Fruit fly (Drosophila melanogaster) whole organism, embryonic: Measurements from ENCODE around the gene CSN6.

Experiments
- Adf1 ChIP-seq: fragments of 200-800 bp; sonication (Bioruptor generic); IDR thresholded peaks from 2 replicates; pipeline ENCODE4 v1.3.6; 2022; ENCODE audit warnings: missing biosample characterization, missing genetic modification characterization
- CG10431 ChIP-seq: fragments of 200-800 bp; sonication (Bioruptor generic); optimal IDR thresholded peaks from 3 replicates; lab custom pipeline; 2018; ENCODE audit warnings: missing biosample characterization, mild to moderate bottlenecking, missing genetic modification characterization
- CG10979 ChIP-seq: fragments of 200-800 bp; sonication (Bioruptor generic); optimal IDR thresholded peaks from 2 replicates; lab custom pipeline; 2018; ENCODE audit warnings: missing biosample characterization, mild to moderate bottlenecking, missing genetic modification characterization, moderate library complexity
- CG11085 ChIP-seq: fragments of 200-800 bp; sonication (Bioruptor generic); IDR thresholded peaks from 2 replicates; pipeline ENCODE4 v1.3.6; 2022; ENCODE audit warnings: missing biosample characterization, missing genetic modification characterization
- CG14860 ChIP-seq: fragments of 200-800 bp; sonication (Bioruptor generic); IDR thresholded peaks from 3 replicates; pipeline ENCODE4 v1.3.6; 2022; ENCODE audit warnings: missing biosample characterization, missing genetic modification characterization; ENCODE audit not compliant: partially characterized antibody
- CG15601 ChIP-seq: fragments of 200-800 bp; sonication (Bioruptor generic); optimal IDR thresholded peaks from 3 replicates; lab custom pipeline; 2019; ENCODE audit warnings: missing biosample characterization, mild to moderate bottlenecking, missing genetic modification characterization, moderate library complexity
- CG17186 ChIP-seq: fragments of 200-800 bp; sonication (Bioruptor generic); optimal IDR thresholded peaks from 3 replicates; lab custom pipeline; 2017; ENCODE audit warnings: missing biosample characterization, missing genetic modification reagents, missing genetic modification characterization
- CG18764 ChIP-seq: fragments of 200-800 bp; sonication (Bioruptor generic); optimal IDR thresholded peaks from 3 replicates; lab custom pipeline; 2016; ENCODE audit warnings: missing biosample characterization, missing genetic modification characterization
- CG2116 ChIP-seq: fragments of 200-800 bp; sonication (Bioruptor generic); optimal IDR thresholded peaks from 3 replicates; lab custom pipeline; 2018; ENCODE audit warnings: missing biosample characterization, mild to moderate bottlenecking, missing genetic modification characterization
- CG31224 ChIP-seq: fragments of 200-800 bp; sonication (Bioruptor generic); IDR thresholded peaks from 2 replicates; pipeline ENCODE4 v1.3.6; 2022; ENCODE audit warnings: missing biosample characterization, missing genetic modification characterization
- CG6254 ChIP-seq: fragments of 200-800 bp; sonication (Bioruptor generic); optimal IDR thresholded peaks from 3 replicates; lab custom pipeline; 2017; ENCODE audit warnings: mild to moderate bottlenecking, missing biosample characterization, missing genetic modification reagents, missing genetic modification characterization
- CG6654 ChIP-seq: fragments of 200-800 bp; sonication (Bioruptor generic); optimal IDR thresholded peaks from 2 replicates; lab custom pipeline; 2017; ENCODE audit warnings: missing biosample characterization, mild to moderate bottlenecking, missing genetic modification characterization
- CG7963 ChIP-seq: fragments of 200-800 bp; sonication (Bioruptor generic); IDR thresholded peaks from 3 replicates; pipeline ENCODE4 v1.3.6; 2022; ENCODE audit warnings: missing biosample characterization, missing genetic modification characterization; ENCODE audit not compliant: partially characterized antibody
- CG9609 ChIP-seq: fragments of 200-800 bp; sonication (Bioruptor generic); optimal IDR thresholded peaks from 3 replicates; lab custom pipeline; 2016; ENCODE audit warnings: missing biosample characterization, missing genetic modification characterization
- CoRest ChIP-seq: fragments of 200-800 bp; sonication (Bioruptor generic); optimal IDR thresholded peaks from 3 replicates; lab custom pipeline; 2018; ENCODE audit warnings: missing biosample characterization, mild to moderate bottlenecking, missing genetic modification characterization, moderate library complexity
- Dip3 ChIP-seq: fragments of 200-800 bp; sonication (Bioruptor generic); optimal IDR thresholded peaks from 3 replicates; lab custom pipeline; 2016; ENCODE audit warnings: missing biosample characterization, missing genetic modification characterization
- ERR ChIP-seq: fragments of 200-800 bp; sonication (Bioruptor generic); optimal IDR thresholded peaks from 2 replicates; lab custom pipeline; 2016; ENCODE audit warnings: missing biosample characterization, missing genetic modification characterization
- Eip74EF ChIP-seq, 2 experiments: fragments of 200-800 bp in 1 of 2; fragments of >200 bp in 1 of 2; sonication (Bioruptor generic) in 1 of 2; optimal IDR thresholded peaks; 2 replicates each; lab custom pipeline; 2017 to 2019; ENCODE audit warnings: missing biosample characterization in 2 of 2, missing genetic modification characterization in 2 of 2, mild to moderate bottlenecking in 1 of 2, moderate library complexity in 1 of 2
- Fer2 ChIP-seq: fragments of 200-800 bp; sonication (Bioruptor generic); optimal IDR thresholded peaks from 2 replicates; lab custom pipeline; 2018; ENCODE audit warnings: missing biosample characterization, mild to moderate bottlenecking, missing genetic modification characterization, moderate library complexity
- Gsc ChIP-seq: fragments of 200-800 bp; sonication (Bioruptor generic); IDR thresholded peaks from 2 replicates; pipeline ENCODE4 v1.3.6; 2022; ENCODE audit warnings: missing biosample characterization, missing genetic modification characterization
- HLH4C ChIP-seq: fragments of 200-800 bp; sonication (Bioruptor generic); IDR thresholded peaks from 3 replicates; pipeline ENCODE4 v1.3.6; 2022; ENCODE audit warnings: missing biosample characterization, missing genetic modification characterization; ENCODE audit not compliant: partially characterized antibody
- Hey ChIP-seq: fragments of 200-800 bp; sonication (Bioruptor generic); optimal IDR thresholded peaks from 3 replicates; lab custom pipeline; 2018; ENCODE audit warnings: missing biosample characterization, mild to moderate bottlenecking, missing genetic modification characterization
- HmgZ ChIP-seq: fragments of 200-800 bp; sonication (Bioruptor generic); optimal IDR thresholded peaks from 2 replicates; lab custom pipeline; 2018; ENCODE audit warnings: missing biosample characterization, mild to moderate bottlenecking, missing genetic modification characterization
- Lpt ChIP-seq: fragments of >200 bp; optimal IDR thresholded peaks from 2 replicates; lab custom pipeline; 2018; ENCODE audit warnings: missing biosample characterization, missing genetic modification characterization
- NfI ChIP-seq: fragments of 200-800 bp; sonication (Bioruptor generic); optimal IDR thresholded peaks from 3 replicates; lab custom pipeline; 2018; ENCODE audit warnings: missing biosample characterization, mild to moderate bottlenecking, missing genetic modification characterization, moderate library complexity
- Poxn ChIP-seq: fragments of 200-800 bp; sonication (Bioruptor generic); IDR thresholded peaks from 2 replicates; pipeline ENCODE4 v1.3.6; 2022; ENCODE audit warnings: missing biosample characterization, missing genetic modification characterization
- Sox100B ChIP-seq: fragments of 200-800 bp; sonication (Bioruptor generic); optimal IDR thresholded peaks from 3 replicates; lab custom pipeline; 2018; ENCODE audit warnings: missing biosample characterization, mild to moderate bottlenecking, missing genetic modification characterization
- ash1 ChIP-seq: fragments of 200-800 bp; sonication (Bioruptor generic); optimal IDR thresholded peaks from 2 replicates; lab custom pipeline; 2018; ENCODE audit warnings: missing biosample characterization, mild to moderate bottlenecking, missing genetic modification characterization
- ci ChIP-seq: fragments of 200-800 bp; sonication (Bioruptor generic); IDR thresholded peaks from 3 replicates; pipeline ENCODE4 v1.3.6; 2022; ENCODE audit warnings: missing biosample characterization, missing genetic modification characterization
- crol ChIP-seq: fragments of 200-800 bp; sonication (Bioruptor generic); IDR thresholded peaks from 2 replicates; pipeline ENCODE4 v1.3.6; 2022; ENCODE audit warnings: missing biosample characterization, missing genetic modification characterization
- dati ChIP-seq: fragments of 200-800 bp; sonication (Bioruptor generic); IDR thresholded peaks from 2 replicates; pipeline ENCODE4 v1.3.6; 2022; ENCODE audit warnings: missing biosample characterization, missing genetic modification characterization
- en ChIP-seq: fragments of 200-800 bp; sonication (Bioruptor generic); optimal IDR thresholded peaks from 2 replicates; lab custom pipeline; 2016; ENCODE audit warnings: missing biosample characterization, missing genetic modification characterization
- esg ChIP-seq: fragments of 200-800 bp; sonication (Bioruptor generic); conservative IDR thresholded peaks from 2 replicates; pipeline ENCODE4 v1.3.6; 2022; ENCODE audit warnings: missing biosample characterization, missing genetic modification characterization
- fd96Cb ChIP-seq: fragments of 200-800 bp; sonication (Bioruptor generic); optimal IDR thresholded peaks from 2 replicates; lab custom pipeline; 2018; ENCODE audit warnings: missing biosample characterization, mild to moderate bottlenecking, missing genetic modification characterization, moderate library complexity
- grau ChIP-seq: fragments of 200-800 bp; optimal IDR thresholded peaks from 3 replicates; lab custom pipeline; 2019; ENCODE audit warnings: missing biosample characterization, mild to moderate bottlenecking, missing genetic modification characterization, moderate library complexity
- grn ChIP-seq: fragments of 200-800 bp; sonication (Bioruptor generic); optimal IDR thresholded peaks from 3 replicates; lab custom pipeline; 2017; ENCODE audit warnings: missing biosample characterization, missing genetic modification characterization
- gsb ChIP-seq: fragments of 200-800 bp; sonication (Bioruptor generic); IDR thresholded peaks from 2 replicates; pipeline ENCODE4 v1.3.6; 2022; ENCODE audit warnings: missing biosample characterization, missing genetic modification characterization
- kay ChIP-seq: fragments of 200-800 bp; sonication (Bioruptor generic); optimal IDR thresholded peaks from 2 replicates; lab custom pipeline; 2016; ENCODE audit warnings: missing biosample characterization, missing genetic modification characterization
- knrl ChIP-seq: fragments of 200-800 bp; sonication (Bioruptor generic); IDR thresholded peaks from 3 replicates; pipeline ENCODE4 v1.3.6; 2022; ENCODE audit warnings: missing biosample characterization, missing genetic modification characterization; ENCODE audit not compliant: partially characterized antibody
- lov ChIP-seq, 2 experiments: fragments of 200-800 bp in 1 of 2; fragments of >200 bp in 1 of 2; sonication (Bioruptor generic) in 1 of 2; IDR thresholded peaks in 1 of 2; optimal IDR thresholded peaks in 1 of 2; 2 replicates in 1 of 2; 3 replicates in 1 of 2; pipeline versions ENCODE4 v1.3.6 to Lab custom; 2017 to 2022; ENCODE audit warnings: missing biosample characterization in 1 of 2, missing genetic modification characterization in 1 of 2
- odd ChIP-seq: fragments of 200-800 bp; sonication (Bioruptor generic); optimal IDR thresholded peaks from 2 replicates; lab custom pipeline; 2017; ENCODE audit warnings: missing biosample characterization, mild to moderate bottlenecking, missing genetic modification characterization
- pnt ChIP-seq: fragments of 200-800 bp; sonication (Bioruptor generic); optimal IDR thresholded peaks from 3 replicates; lab custom pipeline; 2016; ENCODE audit warnings: missing biosample characterization, missing genetic modification characterization
- seq ChIP-seq: fragments of 200-800 bp; sonication (Bioruptor generic); IDR thresholded peaks from 2 replicates; pipeline ENCODE4 v1.3.6; 2022; ENCODE audit warnings: missing biosample characterization, missing genetic modification characterization
- shn ChIP-seq: fragments of 200-800 bp; sonication (Bioruptor generic); optimal IDR thresholded peaks from 3 replicates; lab custom pipeline; 2016; ENCODE audit warnings: missing biosample characterization, missing genetic modification characterization
- so ChIP-seq: fragments of 200-800 bp; sonication (Bioruptor generic); IDR thresholded peaks from 3 replicates; pipeline ENCODE4 v1.3.6; 2022; ENCODE audit warnings: missing biosample characterization, missing genetic modification characterization
- tll ChIP-seq, 2 experiments: fragments of 200-800 bp in 1 of 2; fragments of >200 bp in 1 of 2; sonication (Bioruptor generic) in 1 of 2; optimal IDR thresholded peaks; 2 replicates each; lab custom pipeline; 2017 to 2019; ENCODE audit warnings: missing biosample characterization in 2 of 2, missing genetic modification characterization in 2 of 2, mild to moderate bottlenecking in 1 of 2, moderate library complexity in 1 of 2
- twi ChIP-seq: fragments of 200-800 bp; optimal IDR thresholded peaks from 2 replicates; lab custom pipeline; 2019; ENCODE audit warnings: missing biosample characterization, mild to moderate bottlenecking, missing genetic modification characterization, moderate library complexity
- vvl ChIP-seq: fragments of 200-800 bp; sonication (Bioruptor generic); IDR thresholded peaks from 2 replicates; pipeline ENCODE4 v1.3.6; 2022; ENCODE audit warnings: missing biosample characterization, missing genetic modification characterization
- yki ChIP-seq: fragments of >200 bp; optimal IDR thresholded peaks from 3 replicates; lab custom pipeline; 2018
- z ChIP-seq: fragments of 200-800 bp; sonication (Bioruptor generic); IDR thresholded peaks from 3 replicates; pipeline ENCODE4 v1.3.6; 2022; ENCODE audit warnings: missing biosample characterization, missing genetic modification characterization
- zfh2 ChIP-seq: fragments of 200-800 bp; sonication (Bioruptor generic); optimal IDR thresholded peaks from 2 replicates; lab custom pipeline; 2016; ENCODE audit warnings: missing biosample characterization, missing genetic modification characterization

Gene CSN6

DNA sequence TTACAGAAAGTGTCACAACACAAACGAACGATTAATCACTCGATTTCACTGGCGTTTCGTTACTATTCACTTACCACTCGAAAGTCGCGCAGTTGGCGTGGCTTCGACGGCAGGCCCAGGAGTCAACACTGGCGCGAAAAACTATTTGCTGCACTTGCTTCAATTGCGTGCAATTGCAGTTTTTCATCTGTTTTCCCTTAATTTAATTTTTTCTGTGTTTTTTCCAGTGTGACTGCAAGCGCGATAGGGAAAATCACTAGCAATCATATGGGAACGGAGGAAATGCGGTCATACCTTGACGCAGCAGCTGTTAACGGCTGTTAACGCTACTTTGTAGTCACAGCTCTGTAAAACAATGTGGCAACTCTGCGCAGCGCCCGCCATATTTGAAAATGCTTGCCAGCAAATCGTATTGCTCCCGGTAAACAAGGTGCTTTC lies 33.0 kb upstream of the CSN6 start, which contains the start of gene AdipoR (continued):
- TF ChIP-seq CG7963 (GFP tag; lab: Robert Waterston, UW) (no peak), en (GFP tag; lab: Kevin White, UChicago) (no peak), gsb (GFP tag; lab: Robert Waterston, UW) (no peak), Fer2 (tag; lab: Kevin White, UChicago) (no peak), Dip3 (no peak), CG11085 (GFP tag; lab: Robert Waterston, UW) (no peak), kay (GFP tag; lab: Kevin White, UChicago) (peak; percentile 42), CG15601 (tag; lab: Kevin White, UChicago) (peak; percentile 5), Lpt (GFP tag; lab: Kevin White, UChicago) (no peak), Gsc (no peak), shn (GFP tag; lab: Kevin White, UChicago) (no peak), vvl (GFP tag; lab: Robert Waterston, UW) (peak; percentile 52; the same call in 1 of the 2 replicates), grn (GFP tag; lab: Kevin White, UChicago) (no peak), ash1 (GFP tag; lab: Kevin White, UChicago) (no peak), HmgZ (peak; percentile 56), NfI (GFP tag; lab: Kevin White, UChicago) (no peak), Adf1 (peak; percentile 34; the same call in 1 of the 2 replicates), CG31224 (GFP tag; lab: Robert Waterston, UW) (no peak), CG18764 (GFP tag; lab: Kevin White, UChicago) (no peak), so (GFP tag; lab: Robert Waterston, UW) (no peak), Eip74EF (GFP tag; optimal IDR thresholded peaks at IDR 0.05; lab: Kevin White, UChicago) (no peak), CG6254 (GFP tag; lab: Kevin White, UChicago) (no peak), twi (peak; percentile 21), zfh2 (no peak), Sox100B (no peak), CG14860 (no peak), tll (GFP tag; optimal IDR thresholded peaks at IDR 0.05; lab: Kevin White, UChicago) (peak in 1 of 2 experiments; percentile 29), CG17186 (GFP tag; lab: Kevin White, UChicago) (peak; percentile 84), knrl (peak; percentile 55), odd (GFP tag; lab: Kevin White, UChicago) (no peak), pnt (GFP tag; lab: Kevin White, UChicago) (no peak), fd96Cb (tag; lab: Kevin White, UChicago) (no peak), esg (no peak), seq (no peak), Poxn (GFP tag; lab: Robert Waterston, UW) (no peak), ERR (no peak), z (GFP tag; lab: Robert Waterston, UW) (no peak), CG9609 (GFP tag; lab: Kevin White, UChicago) (no peak), CG2116 (GFP tag; lab: Kevin White, UChicago) (peak; percentile 47), lov (optimal IDR thresholded peaks at IDR 0.05; lab: Kevin White, UChicago) (no peak), lov (GFP tag; IDR thresholded peaks at IDR 0.05; lab: Robert Waterston, UW) (no peak), Hey (no peak), yki (lab: Kevin White, UChicago) (no peak), HLH4C (GFP tag; lab: Robert Waterston, UW) (no peak), ci (GFP tag; lab: Robert Waterston, UW) (peak; percentile 65), crol (GFP tag; lab: Robert Waterston, UW) (no peak), CG10979 (peak; percentile 28), CG10431 (GFP tag; lab: Kevin White, UChicago) (no peak), grau (tag; lab: Kevin White, UChicago) (peak; percentile 21), CoRest (tag; lab: Kevin White, UChicago) (peak; percentile 34), dati (no peak), CG6654 (no peak)
